Worm (Caenorhabditis elegans) whole organism, dauer: ENCODE results near the gene cbp-2.

Experiments used
- unc-62 ChIP-seq: sonication (generic microtip); optimal IDR thresholded peaks from 2 replicates; lab custom pipeline; 2017; ENCODE audit warnings: missing biosample characterization, missing genetic modification reagents, missing genetic modification characterization

The cbp-2 gene

ce11 chrIII:9964416-9964815 is 41.4 kb downstream of the cbp-2 start:
- TF ChIP-seq unc-62 (GFP tag; lab: Kevin White, UChicago) = no peak

- no peak for TF ChIP-seq unc-62 (GFP tag; lab: Kevin White, UChicago)
Measured at ce11 chrIII:9965444-9965843, 42.5 kb downstream of the cbp-2 start.

ce11 chrIII:9969371-9969770 is 46.4 kb downstream of the cbp-2 start:
- no peak for TF ChIP-seq unc-62 (GFP tag; lab: Kevin White, UChicago)

ce11 chrIII:9972192-9972811 is 49.3 kb downstream of the cbp-2 start:
- TF ChIP-seq unc-62 (GFP tag; lab: Kevin White, UChicago) = no peak

- TF ChIP-seq unc-62 (GFP tag; lab: Kevin White, UChicago) = no peak
Measured at ce11 chrIII:9973765-9974164, 50.8 kb downstream of the cbp-2 start, which contains the start of gene R10E12.2. R10E12.2 (minus strand) TSS chrIII:9973865.
